Fruit fly (Drosophila melanogaster): ENCODE results near the gene Pgant7.

DNA sequence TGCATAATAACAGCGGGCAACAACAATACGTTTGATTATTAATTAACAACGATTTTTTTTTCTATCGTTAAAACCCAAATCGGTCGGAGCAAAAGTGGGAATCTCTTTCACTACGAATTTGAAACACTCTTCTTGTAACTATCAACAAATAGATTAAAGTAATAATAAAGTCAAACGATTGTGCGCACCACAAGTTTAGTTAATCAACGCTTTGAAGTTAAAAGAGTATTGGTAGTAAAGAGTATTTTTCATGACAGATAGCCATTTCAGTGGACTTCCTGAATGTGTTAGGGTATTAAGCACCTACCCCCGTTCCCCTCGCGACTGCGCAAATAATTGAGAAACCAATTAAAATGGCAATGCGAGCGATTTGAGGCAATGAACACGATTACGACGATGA lies 47.0 kb upstream of the Pgant7 start:
- TF ChIP-seq lola (GFP tag; optimal IDR thresholded peaks at IDR 0.05) (no peak), Dfd (GFP tag; optimal IDR thresholded peaks at IDR 0.05) (no peak), woc (GFP tag; optimal IDR thresholded peaks at IDR 0.05) (peak; percentile 48), GATAd (GFP tag; optimal IDR thresholded peaks at IDR 0.05) (no peak), fru (GFP tag; optimal IDR thresholded peaks at IDR 0.05) (peak; percentile 76), psq (GFP tag; optimal IDR thresholded peaks at IDR 0.05) (peak; percentile 49), br (GFP tag; optimal IDR thresholded peaks at IDR 0.05) (peak; percentile 75), N (GFP tag; optimal IDR thresholded peaks at IDR 0.05) (no peak), HLH106 (tag; optimal IDR thresholded peaks at IDR 0.05) (peak; percentile 85)

Measured in whole organism, wandering third instar larva.